Worm (Caenorhabditis elegans): Measurements from ENCODE around the gene R01H2.2.

DNA sequence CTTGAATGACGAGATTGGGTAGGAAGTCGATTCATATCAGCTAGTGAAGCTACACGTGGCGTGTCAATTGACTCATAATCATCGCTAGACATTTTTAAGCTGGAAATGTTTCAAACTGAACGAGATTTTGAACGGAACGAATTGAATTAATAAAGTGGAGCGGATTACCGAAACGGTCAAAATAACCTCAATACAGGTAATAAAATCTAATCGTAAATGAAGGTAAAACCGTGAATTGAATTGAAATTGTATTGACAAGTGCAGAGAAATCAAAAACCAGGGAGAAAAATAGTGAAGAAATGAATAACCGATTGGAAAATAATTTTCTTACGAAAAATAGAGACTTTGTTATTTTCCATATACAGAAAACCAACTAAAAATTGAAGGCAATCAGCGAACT is 27.2 kb upstream of the R01H2.2 start, which contains the start of gene cyk-1:
- TF ChIP-seq him-1 (tag; optimal IDR thresholded peaks at IDR 0.05) (no peak), W03F9.2 (tag; optimal IDR thresholded peaks at IDR 0.05) (no peak), dao-5 (tag; optimal IDR thresholded peaks at IDR 0.05) (no peak)

Measured in whole organism, L4/young adult.